Fruit fly (Drosophila melanogaster): ENCODE measurements around the gene CG6724.

The CG6724 gene

dm6 chr2L:10728751-10729150 is 41.0 kb downstream of the CG6724 start, which contains the start of gene CG6443:
Gene CG6443 (plus strand): TSS chr2L:10728978.
- TF ChIP-seq noc (tag; optimal IDR thresholded peaks at IDR 0.05): no peak

- TF ChIP-seq noc (tag; optimal IDR thresholded peaks at IDR 0.05): no peak
Observed at dm6 chr2L:10723903-10724302, 45.8 kb downstream of the CG6724 start, which contains the start of gene CG6431. Gene CG6431 (plus strand): TSS chr2L:10724203.

DNA sequence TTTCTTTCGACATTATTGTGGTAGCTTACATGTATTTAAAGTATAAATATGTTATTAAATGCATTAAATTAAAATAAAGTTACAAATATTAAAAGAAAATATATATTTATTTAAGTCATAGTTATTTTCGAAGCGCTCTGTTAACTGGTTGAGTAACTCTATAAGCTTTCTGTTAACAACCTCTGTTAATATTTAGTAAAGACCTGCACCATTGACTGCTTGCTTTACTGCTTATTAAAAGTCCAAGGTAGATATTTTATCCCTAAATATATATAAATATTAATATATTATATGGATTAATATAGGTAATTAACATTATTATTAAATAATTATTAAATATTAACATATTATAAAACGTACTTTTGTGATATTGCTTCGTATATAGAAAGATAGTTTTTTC is 48.2 kb downstream of the CG6724 start:
- TF ChIP-seq noc (tag; optimal IDR thresholded peaks at IDR 0.05): no peak

Measured in whole organism, larva.